Worm (Caenorhabditis elegans) whole organism, L4 larva: ENCODE results near the gene nhr-131.

Experiments
- D1046.2 ChIP-seq: fragments of 200-800 bp; sonication (Bioruptor generic); IDR thresholded peaks from 2 replicates; pipeline ENCODE4 v1.3.6; 2022; ENCODE audit warnings: missing genetic modification characterization, missing compliant biosample characterization
- F10B5.3 ChIP-seq: sonication (generic microtip); optimal IDR thresholded peaks from 2 replicates; lab custom pipeline; 2016; ENCODE audit warnings: mild to moderate bottlenecking, missing genetic modification characterization, missing compliant biosample characterization
- T26A8.4 ChIP-seq: fragments of 200-800 bp; sonication (Bioruptor generic); IDR thresholded peaks from 2 replicates; pipeline ENCODE4 v1.3.6; 2022; ENCODE audit warnings: missing genetic modification characterization, missing compliant biosample characterization
- Y48G9A.11 ChIP-seq: fragments of 200-800 bp; sonication (Bioruptor generic); IDR thresholded peaks from 2 replicates; pipeline ENCODE4 v1.3.6; 2022; ENCODE audit warnings: missing genetic modification reagents, missing genetic modification characterization, missing compliant biosample characterization
- Y75B8A.6 ChIP-seq: fragments of 200-800 bp; sonication (Bioruptor generic); IDR thresholded peaks from 2 replicates; pipeline ENCODE4 v1.3.6; 2022; ENCODE audit warnings: missing genetic modification reagents, missing genetic modification characterization, missing compliant biosample characterization
- arid-1 ChIP-seq: fragments of 200-800 bp; sonication (Bioruptor generic); conservative IDR thresholded peaks from 2 replicates; pipeline ENCODE4 v1.3.6; 2022; ENCODE audit warnings: missing genetic modification reagents, missing genetic modification characterization, missing compliant biosample characterization
- ctbp-1 ChIP-seq: fragments of 200-800 bp; sonication (Bioruptor generic); IDR thresholded peaks from 2 replicates; pipeline ENCODE4 v1.3.6; 2022; ENCODE audit warnings: missing genetic modification reagents, missing genetic modification characterization, missing compliant biosample characterization
- daf-16 ChIP-seq, 3 experiments: sonication (generic microtip); optimal IDR thresholded peaks; 2 replicates each; lab custom pipeline; 2016 to 2017; ENCODE audit warnings: missing genetic modification characterization in 3 of 3, missing genetic modification reagents in 3 of 3, mild to moderate bottlenecking in 2 of 3, missing compliant biosample characterization in 2 of 3, missing biosample characterization in 1 of 3, moderate library complexity in 1 of 3
- dmd-6 ChIP-seq: fragments of 200-800 bp; sonication (Bioruptor generic); IDR thresholded peaks from 2 replicates; pipeline ENCODE4 v1.3.6; 2022; ENCODE audit warnings: missing genetic modification reagents, missing genetic modification characterization, missing compliant biosample characterization
- dpl-1 ChIP-seq: fragments of 150-350 bp; optimal IDR thresholded peaks from 2 replicates; lab custom pipeline; 2014; ENCODE audit warnings: missing biosample characterization, missing genetic modification reagents, missing genetic modification characterization
- dve-1 ChIP-seq: sonication (generic microtip); optimal IDR thresholded peaks from 2 replicates; lab custom pipeline; 2017; ENCODE audit warnings: antibody characterized with exemption, mild to moderate bottlenecking, missing genetic modification characterization, missing compliant biosample characterization; ENCODE audit not compliant: insufficient read depth
- fkh-10 ChIP-seq: fragments of 150-350 bp; optimal IDR thresholded peaks from 2 replicates; lab custom pipeline; 2014; ENCODE audit warnings: missing biosample characterization, missing genetic modification reagents, missing genetic modification characterization
- fos-1 ChIP-seq: fragments of 150-350 bp; optimal IDR thresholded peaks from 2 replicates; lab custom pipeline; 2014; ENCODE audit warnings: missing biosample characterization, missing genetic modification characterization
- hif-1 ChIP-seq, 2 experiments: sonication (generic microtip); optimal IDR thresholded peaks; 2 replicates each; lab custom pipeline; 2016 to 2017; ENCODE audit warnings: missing compliant biosample characterization in 2 of 2, missing genetic modification characterization in 2 of 2, missing genetic modification reagents in 2 of 2, missing genotype in 2 of 2, mild to moderate bottlenecking in 1 of 2
- hlh-11 ChIP-seq: fragments of 200-800 bp; sonication (Bioruptor generic); optimal IDR thresholded peaks from 2 replicates; lab custom pipeline; 2018; ENCODE audit warnings: mild to moderate bottlenecking, missing genetic modification characterization, missing compliant biosample characterization
- hlh-30 ChIP-seq: sonication (generic microtip); optimal IDR thresholded peaks from 2 replicates; lab custom pipeline; 2017; ENCODE audit warnings: antibody characterized with exemption, mild to moderate bottlenecking, missing genetic modification characterization, missing compliant biosample characterization; ENCODE audit not compliant: insufficient read depth
- lim-7 ChIP-seq: fragments of 200-800 bp; sonication (Bioruptor generic); IDR thresholded peaks from 2 replicates; pipeline ENCODE4 v1.3.6; 2022; ENCODE audit warnings: missing genetic modification characterization, missing compliant biosample characterization
- lin-1 ChIP-seq: fragments of 200-800 bp; sonication (Bioruptor generic); IDR thresholded peaks from 2 replicates; pipeline ENCODE4 v1.3.6; 2022; ENCODE audit warnings: missing genetic modification reagents, missing genetic modification characterization, missing compliant biosample characterization
- lin-38 ChIP-seq: fragments of 200-800 bp; sonication (Bioruptor generic); IDR thresholded peaks from 2 replicates; pipeline ENCODE4 v1.3.6; 2022; ENCODE audit warnings: missing genetic modification reagents, missing genetic modification characterization, missing compliant biosample characterization
- lsy-2 ChIP-seq, 2 experiments: fragments of 150-350 bp in 1 of 2; sonication (generic microtip) in 1 of 2; optimal IDR thresholded peaks; 2 replicates each; lab custom pipeline; 2014 to 2017; ENCODE audit warnings: missing biosample characterization in 2 of 2, missing genetic modification characterization in 2 of 2
- mep-1 ChIP-seq: fragments of 150-350 bp; sonication (generic microtip); optimal IDR thresholded peaks from 3 replicates; lab custom pipeline; 2014; ENCODE audit warnings: missing biosample characterization, missing genetic modification characterization
- mes-2 ChIP-seq: sonication (generic microtip); optimal IDR thresholded peaks from 2 replicates; lab custom pipeline; 2016; ENCODE audit warnings: missing genotype, mild to moderate bottlenecking, missing genetic modification characterization, missing compliant biosample characterization; ENCODE audit not compliant: poor library complexity, severe bottlenecking
- nhr-102 ChIP-seq: sonication (generic microtip); optimal IDR thresholded peaks from 2 replicates; lab custom pipeline; 2016; ENCODE audit warnings: mild to moderate bottlenecking, missing genetic modification characterization, moderate library complexity, missing compliant biosample characterization
- nhr-111 ChIP-seq: fragments of 200-800 bp; sonication (Bioruptor generic); optimal IDR thresholded peaks from 2 replicates; lab custom pipeline; 2018; ENCODE audit warnings: mild to moderate bottlenecking, missing genetic modification characterization, missing compliant biosample characterization
- nhr-28 ChIP-seq: fragments of 150-350 bp; optimal IDR thresholded peaks from 2 replicates; lab custom pipeline; 2014; ENCODE audit warnings: missing biosample characterization, missing genetic modification characterization
- nhr-41 ChIP-seq: fragments of 200-800 bp; sonication (Bioruptor generic); IDR thresholded peaks from 2 replicates; pipeline ENCODE4 v1.3.6; 2022; ENCODE audit warnings: missing genetic modification reagents, missing genetic modification characterization, missing compliant biosample characterization
- nhr-42 ChIP-seq: fragments of 200-800 bp; sonication (Bioruptor generic); IDR thresholded peaks from 2 replicates; pipeline ENCODE4 v1.3.6; 2022; ENCODE audit warnings: missing genetic modification characterization, missing compliant biosample characterization
- nhr-48 ChIP-seq: sonication (generic microtip); optimal IDR thresholded peaks from 2 replicates; lab custom pipeline; 2016; ENCODE audit warnings: mild to moderate bottlenecking, missing genetic modification characterization, missing compliant biosample characterization
- nhr-77 ChIP-seq: fragments of 150-350 bp; optimal IDR thresholded peaks from 2 replicates; lab custom pipeline; 2014; ENCODE audit warnings: missing biosample characterization, missing genetic modification characterization
- php-3 ChIP-seq: fragments of 200-800 bp; sonication (Bioruptor generic); IDR thresholded peaks from 2 replicates; pipeline ENCODE4 v1.3.6; 2022; ENCODE audit warnings: missing genetic modification reagents, missing genetic modification characterization, missing compliant biosample characterization
- pqm-1 ChIP-seq: sonication (generic microtip); optimal IDR thresholded peaks from 2 replicates; lab custom pipeline; 2017; ENCODE audit warnings: missing biosample characterization, missing genetic modification characterization
- unc-130 ChIP-seq: sonication (generic microtip); optimal IDR thresholded peaks from 2 replicates; lab custom pipeline; 2016; ENCODE audit warnings: missing genetic modification reagents, missing genetic modification characterization, missing compliant biosample characterization
- zfp-2 ChIP-seq: sonication (generic microtip); optimal IDR thresholded peaks from 2 replicates; lab custom pipeline; 2016; ENCODE audit warnings: mild to moderate bottlenecking, missing genetic modification characterization, missing compliant biosample characterization
- ztf-7 ChIP-seq: fragments of 150-350 bp; optimal IDR thresholded peaks from 2 replicates; lab custom pipeline; 2014; ENCODE audit warnings: missing biosample characterization, missing genetic modification characterization

Gene nhr-131

DNA sequence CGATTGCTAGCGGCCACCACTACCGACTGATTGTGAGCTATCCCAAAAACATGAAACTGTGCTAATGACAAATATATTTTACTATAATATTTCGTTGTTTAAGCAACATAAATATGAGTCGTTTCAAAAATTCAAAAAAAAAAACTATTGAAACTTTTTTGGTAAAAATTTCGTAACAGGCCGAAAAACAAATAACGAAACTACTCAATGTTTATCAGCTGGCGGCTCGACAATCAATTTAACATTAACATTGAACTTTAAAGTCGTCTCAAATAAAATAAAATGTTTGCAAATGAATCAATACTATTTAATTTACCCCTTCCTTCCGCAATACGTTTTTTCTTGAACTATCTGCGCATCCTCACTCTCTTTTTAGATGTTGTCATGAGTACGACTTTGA, 36.3 kb upstream of the nhr-131 start:
- TF ChIP-seq Y75B8A.6 (no peak), pqm-1 (tag; lab: Kevin White, UChicago) (peak; percentile 18), nhr-28 (tag; lab: Kevin White, UChicago) (peak; percentile 36), dve-1 (tag; lab: Kevin White, UChicago) (peak; percentile 23), daf-16 (GFP tag; optimal IDR thresholded peaks at IDR 0.05; lab: Kevin White, UChicago) (no peak), daf-16 (tag; optimal IDR thresholded peaks at IDR 0.05; lab: Kevin White, UChicago) (peak; percentile 62), dpl-1 (no peak), nhr-41 (GFP tag; lab: Robert Waterston, UW) (no peak)

DNA sequence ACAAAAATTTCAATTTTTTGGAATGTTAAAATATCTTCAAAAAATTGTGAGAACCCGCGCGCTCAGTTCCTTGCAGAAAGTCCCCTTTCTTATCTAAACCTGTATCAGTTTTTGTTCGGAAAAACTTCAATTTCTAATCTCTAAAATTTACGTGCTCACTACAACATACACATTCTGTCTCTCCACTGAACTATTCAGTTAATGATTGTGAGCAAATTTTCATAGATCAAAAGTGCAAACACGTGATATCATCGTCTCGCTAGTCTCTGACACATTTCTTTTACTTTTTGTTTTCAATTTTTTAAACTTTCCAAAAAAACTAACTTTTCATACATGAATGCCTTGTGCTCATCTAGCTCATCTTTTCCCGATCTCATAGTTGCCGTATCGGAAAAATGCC, 34.7 kb upstream of the nhr-131 start, which contains the start of gene nhr-203:
nhr-203 (plus strand) TSS at position 332 of the 400 bp plus-strand sequence.
- TF ChIP-seq D1046.2 (GFP tag; lab: Robert Waterston, UW): no peak
- peak; percentile 66 for TF ChIP-seq nhr-77 (tag; lab: Kevin White, UChicago)
- peak; percentile 63 for TF ChIP-seq hlh-11 (tag; lab: Kevin White, UChicago)
- peak; percentile 49 for TF ChIP-seq nhr-48 (tag; lab: Kevin White, UChicago)
- TF ChIP-seq hif-1 (tag; optimal IDR thresholded peaks at IDR 0.05; lab: Kevin White, UChicago): peak in 1 of 2 experiments; percentile 14
- TF ChIP-seq lsy-2 (tag; optimal IDR thresholded peaks at IDR 0.05; lab: Kevin White, UChicago): peak in 1 of 2 experiments; percentile 6
- TF ChIP-seq dve-1 (tag; lab: Kevin White, UChicago): peak; percentile 80
- peak; percentile 60 for TF ChIP-seq hlh-30 (tag; lab: Kevin White, UChicago)
- no peak for TF ChIP-seq zfp-2 (tag; lab: Kevin White, UChicago)
- TF ChIP-seq daf-16 (GFP tag; optimal IDR thresholded peaks at IDR 0.05; lab: Kevin White, UChicago): no peak
- TF ChIP-seq daf-16 (tag; optimal IDR thresholded peaks at IDR 0.05; lab: Kevin White, UChicago): peak; percentile 81
- peak; percentile 39 for TF ChIP-seq mes-2 (tag; lab: Kevin White, UChicago)
- peak; percentile 99 for TF ChIP-seq nhr-28 (tag; lab: Kevin White, UChicago)
- TF ChIP-seq pqm-1 (tag; lab: Kevin White, UChicago): peak; percentile 62
- TF ChIP-seq nhr-102: peak; percentile 35
- no peak for TF ChIP-seq nhr-111 (GFP tag; lab: Kevin White, UChicago)
- no peak for TF ChIP-seq arid-1
- no peak for TF ChIP-seq lin-38 (GFP tag; lab: Robert Waterston, UW)
- TF ChIP-seq unc-130 (GFP tag; lab: Kevin White, UChicago): no peak
- TF ChIP-seq fkh-10 (GFP tag; lab: Kevin White, UChicago): no peak
- TF ChIP-seq fos-1: no peak
- TF ChIP-seq php-3 (GFP tag; lab: Robert Waterston, UW): peak; percentile 76
- TF ChIP-seq dmd-6 (GFP tag; lab: Robert Waterston, UW): peak; percentile 89

DNA sequence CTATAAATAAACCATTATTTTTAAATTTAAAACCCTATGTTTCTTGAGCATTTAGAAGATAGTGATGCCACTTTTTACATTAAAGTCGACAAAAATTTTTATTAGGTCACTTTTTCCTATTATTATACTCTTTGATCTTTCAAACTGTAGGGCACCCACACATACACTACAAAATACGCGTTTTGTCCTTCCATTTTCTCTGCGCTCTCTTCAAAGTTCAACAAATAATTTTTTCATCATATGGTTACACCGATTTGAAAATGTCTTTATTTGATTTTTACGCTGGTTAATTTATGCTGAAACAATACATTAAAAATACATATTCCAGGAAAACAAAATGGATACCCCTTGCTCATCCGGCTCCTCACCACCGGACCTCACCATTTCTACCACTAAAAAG, 31.9 kb upstream of the nhr-131 start, which contains the start of gene nhr-202:
nhr-202 (plus strand) TSS at position 326 of the 400 bp plus-strand sequence.
- TF ChIP-seq dpl-1: no peak
- TF ChIP-seq nhr-102: peak; percentile 43
- peak; percentile 75 for TF ChIP-seq dmd-6 (GFP tag; lab: Robert Waterston, UW)
- no peak for TF ChIP-seq nhr-42 (GFP tag; lab: Robert Waterston, UW)
- peak; percentile 47 for TF ChIP-seq hlh-11 (tag; lab: Kevin White, UChicago)
- TF ChIP-seq lin-38 (GFP tag; lab: Robert Waterston, UW): no peak
- peak; percentile 32 for TF ChIP-seq mep-1 (tag; lab: Kevin White, UChicago)
- TF ChIP-seq lsy-2 (tag; optimal IDR thresholded peaks at IDR 0.05; lab: Kevin White, UChicago): peak in 1 of 2 experiments; percentile 16
- peak; percentile 86 for TF ChIP-seq nhr-77 (tag; lab: Kevin White, UChicago)
- no peak for TF ChIP-seq T26A8.4 (GFP tag; lab: Robert Waterston, UW)
- no peak for TF ChIP-seq daf-16 (GFP tag; optimal IDR thresholded peaks at IDR 0.05; lab: Kevin White, UChicago)
- TF ChIP-seq daf-16 (tag; optimal IDR thresholded peaks at IDR 0.05; lab: Kevin White, UChicago): peak; percentile 59
- TF ChIP-seq Y48G9A.11 (GFP tag; lab: Robert Waterston, UW): no peak
- TF ChIP-seq dve-1 (tag; lab: Kevin White, UChicago): peak; percentile 58
- peak; percentile 24 for TF ChIP-seq pqm-1 (tag; lab: Kevin White, UChicago)
- TF ChIP-seq F10B5.3: no peak
- TF ChIP-seq nhr-48 (tag; lab: Kevin White, UChicago): peak; percentile 35
- TF ChIP-seq lim-7 (GFP tag; lab: Robert Waterston, UW): no peak
- TF ChIP-seq ctbp-1 (GFP tag; lab: Robert Waterston, UW): no peak
- TF ChIP-seq hlh-30 (tag; lab: Kevin White, UChicago): peak; percentile 12
- TF ChIP-seq nhr-28 (tag; lab: Kevin White, UChicago): peak; percentile 100
- TF ChIP-seq lin-1: no peak
- TF ChIP-seq ztf-7 (tag; lab: Kevin White, UChicago): peak; percentile 76
- TF ChIP-seq fkh-10 (GFP tag; lab: Kevin White, UChicago): no peak
